Fruit fly (Drosophila melanogaster) whole organism, embryonic: ENCODE data around the gene CG33090.
A peak's percentile ranks its signal among the peaks of the same experiment; 100 is the strongest.

Experiments used
- Adf1 ChIP-seq: fragments of 200-800 bp; sonication (Bioruptor generic); IDR thresholded peaks from 2 replicates; pipeline ENCODE4 v1.3.6; 2022; ENCODE audit warnings: missing biosample characterization, missing genetic modification characterization
- Aef1 ChIP-seq: fragments of 200-800 bp; sonication (Bioruptor generic); IDR thresholded peaks from 3 replicates; pipeline ENCODE4 v1.3.6; 2022; ENCODE audit warnings: missing biosample characterization, missing genetic modification characterization
- Atf3 ChIP-seq: fragments of 200-800 bp; sonication (Bioruptor generic); optimal IDR thresholded peaks from 3 replicates; lab custom pipeline; 2016; ENCODE audit warnings: missing biosample characterization, missing genetic modification characterization
- Awh ChIP-seq: fragments of 200-800 bp; sonication (Bioruptor generic); IDR thresholded peaks from 2 replicates; pipeline ENCODE4, ENCODE4 v1.3.6; 2022; ENCODE audit warnings: missing biosample characterization, missing genetic modification characterization
- C15 ChIP-seq: fragments of 200-800 bp; sonication (Bioruptor generic); IDR thresholded peaks from 3 replicates; pipeline ENCODE4 v1.3.6; 2022; ENCODE audit warnings: missing biosample characterization, missing genetic modification characterization
- CG11456 ChIP-seq: fragments of 200-800 bp; sonication (Bioruptor generic); IDR thresholded peaks from 3 replicates; pipeline ENCODE4 v1.3.6; 2022; ENCODE audit warnings: missing biosample characterization, missing genetic modification characterization
- CG11504 ChIP-seq: fragments of 200-800 bp; sonication (Bioruptor generic); optimal IDR thresholded peaks from 3 replicates; lab custom pipeline; 2019; ENCODE audit warnings: missing biosample characterization, mild to moderate bottlenecking, missing genetic modification characterization, moderate library complexity
- CG12104 ChIP-seq: fragments of 200-800 bp; sonication (Bioruptor generic); optimal IDR thresholded peaks from 3 replicates; lab custom pipeline; 2016; ENCODE audit warnings: missing biosample characterization, missing genetic modification characterization
- CG12236 ChIP-seq: fragments of 200-800 bp; sonication (Bioruptor generic); optimal IDR thresholded peaks from 2 replicates; lab custom pipeline; 2016; ENCODE audit warnings: missing biosample characterization, missing genetic modification characterization
- CG13424 ChIP-seq: fragments of 200-800 bp; sonication (Bioruptor generic); optimal IDR thresholded peaks from 2 replicates; lab custom pipeline; 2019; ENCODE audit warnings: missing biosample characterization, mild to moderate bottlenecking, missing genetic modification characterization, moderate library complexity
- CG13624 ChIP-seq: fragments of 200-800 bp; sonication (Bioruptor generic); optimal IDR thresholded peaks from 2 replicates; lab custom pipeline; 2016; ENCODE audit warnings: missing biosample characterization, missing genetic modification characterization
- CG14860 ChIP-seq: fragments of 200-800 bp; sonication (Bioruptor generic); IDR thresholded peaks from 3 replicates; pipeline ENCODE4 v1.3.6; 2022; ENCODE audit warnings: missing biosample characterization, missing genetic modification characterization; ENCODE audit not compliant: partially characterized antibody
- CG17186 ChIP-seq: fragments of 200-800 bp; sonication (Bioruptor generic); optimal IDR thresholded peaks from 3 replicates; lab custom pipeline; 2017; ENCODE audit warnings: missing biosample characterization, missing genetic modification reagents, missing genetic modification characterization
- CG17359 ChIP-seq: fragments of 200-800 bp; sonication (Bioruptor generic); optimal IDR thresholded peaks from 3 replicates; lab custom pipeline; 2018; ENCODE audit warnings: missing biosample characterization, mild to moderate bottlenecking, missing genetic modification characterization, moderate library complexity
- CG17385 ChIP-seq: fragments of 200-800 bp; sonication (Bioruptor generic); optimal IDR thresholded peaks from 3 replicates; lab custom pipeline; 2018; ENCODE audit warnings: missing biosample characterization, mild to moderate bottlenecking, missing genetic modification characterization
- CG17612 ChIP-seq: fragments of 200-800 bp; sonication (Bioruptor generic); IDR thresholded peaks from 2 replicates; pipeline ENCODE4 v1.3.6; 2022; ENCODE audit warnings: missing biosample characterization, missing genetic modification characterization
- CG17802 ChIP-seq: fragments of 200-800 bp; sonication (Bioruptor generic); optimal IDR thresholded peaks from 2 replicates; lab custom pipeline; 2018; ENCODE audit warnings: missing biosample characterization, mild to moderate bottlenecking, missing genetic modification characterization, moderate library complexity
- CG17829 ChIP-seq: fragments of 200-800 bp; optimal IDR thresholded peaks from 2 replicates; lab custom pipeline; 2019; ENCODE audit warnings: missing biosample characterization, mild to moderate bottlenecking, missing genetic modification characterization, moderate library complexity
- CG18476 ChIP-seq: fragments of 200-800 bp; sonication (Bioruptor generic); optimal IDR thresholded peaks from 2 replicates; lab custom pipeline; 2016; ENCODE audit warnings: missing biosample characterization, mild to moderate bottlenecking, missing genetic modification characterization
- CG32532 ChIP-seq: fragments of 200-800 bp; sonication (Bioruptor generic); IDR thresholded peaks from 2 replicates; pipeline ENCODE4 v1.3.6; 2022; ENCODE audit warnings: missing biosample characterization, missing genetic modification characterization
- CG6765 ChIP-seq: fragments of 200-800 bp; sonication (Bioruptor generic); optimal IDR thresholded peaks from 3 replicates; lab custom pipeline; 2017; ENCODE audit warnings: missing biosample characterization, mild to moderate bottlenecking, missing genetic modification characterization
- CG6791 ChIP-seq: fragments of 200-800 bp; sonication (Bioruptor generic); IDR thresholded peaks from 3 replicates; pipeline ENCODE4 v1.3.6; 2022; ENCODE audit warnings: missing biosample characterization, missing genetic modification characterization; ENCODE audit not compliant: partially characterized antibody
- CG9437 ChIP-seq: fragments of 200-800 bp; sonication (Bioruptor generic); optimal IDR thresholded peaks from 2 replicates; lab custom pipeline; 2018; ENCODE audit warnings: missing biosample characterization, mild to moderate bottlenecking, missing genetic modification characterization
- CG9609 ChIP-seq: fragments of 200-800 bp; sonication (Bioruptor generic); optimal IDR thresholded peaks from 3 replicates; lab custom pipeline; 2016; ENCODE audit warnings: missing biosample characterization, missing genetic modification characterization
- Dad ChIP-seq: fragments of 200-800 bp; sonication (Bioruptor generic); optimal IDR thresholded peaks from 3 replicates; lab custom pipeline; 2016; ENCODE audit warnings: missing biosample characterization, missing genetic modification characterization
- Fer2 ChIP-seq: fragments of 200-800 bp; sonication (Bioruptor generic); optimal IDR thresholded peaks from 2 replicates; lab custom pipeline; 2018; ENCODE audit warnings: missing biosample characterization, mild to moderate bottlenecking, missing genetic modification characterization, moderate library complexity
- HLH54F ChIP-seq: fragments of 200-800 bp; sonication (Bioruptor generic); optimal IDR thresholded peaks from 3 replicates; lab custom pipeline; 2016; ENCODE audit warnings: missing biosample characterization, missing genetic modification characterization
- Hmx ChIP-seq: fragments of 200-800 bp; sonication (Bioruptor generic); optimal IDR thresholded peaks from 2 replicates; lab custom pipeline; 2016; ENCODE audit warnings: missing biosample characterization, missing genetic modification characterization
- Hr3 ChIP-seq: fragments of 200-800 bp; sonication (Bioruptor generic); optimal IDR thresholded peaks from 3 replicates; lab custom pipeline; 2016; ENCODE audit warnings: missing biosample characterization, missing genetic modification characterization
- MBD-R2 ChIP-seq: fragments of 200-800 bp; sonication (Bioruptor generic); IDR thresholded peaks from 2 replicates; pipeline ENCODE4 v1.3.6; 2022; ENCODE audit warnings: missing biosample characterization, missing genetic modification characterization
- MTF-1 ChIP-seq: fragments of 200-800 bp; sonication (Bioruptor generic); optimal IDR thresholded peaks from 2 replicates; lab custom pipeline; 2018; ENCODE audit warnings: missing biosample characterization, mild to moderate bottlenecking, missing genetic modification characterization, borderline replicate concordance
- Xbp1 ChIP-seq: fragments of 200-800 bp; sonication (Bioruptor generic); optimal IDR thresholded peaks from 3 replicates; lab custom pipeline; 2016; ENCODE audit warnings: missing biosample characterization, mild to moderate bottlenecking, missing genetic modification characterization
- YL-1 ChIP-seq: fragments of 200-800 bp; sonication (Bioruptor generic); optimal IDR thresholded peaks from 3 replicates; lab custom pipeline; 2017; ENCODE audit warnings: missing biosample characterization, mild to moderate bottlenecking, missing genetic modification characterization
- abd-A ChIP-seq: fragments of 200-800 bp; sonication (Bioruptor generic); optimal IDR thresholded peaks from 3 replicates; lab custom pipeline; 2019; ENCODE audit warnings: missing biosample characterization, mild to moderate bottlenecking, missing genetic modification characterization, moderate library complexity
- bcd ChIP-seq: fragments of 200-800 bp; sonication (Bioruptor generic); optimal IDR thresholded peaks from 2 replicates; lab custom pipeline; 2017; ENCODE audit warnings: missing biosample characterization, mild to moderate bottlenecking, missing genetic modification characterization
- bsh ChIP-seq, 2 experiments: fragments of 200-800 bp; sonication (Bioruptor generic); optimal IDR thresholded peaks; 2 replicates each; lab custom pipeline; 2017 to 2018; ENCODE audit warnings: mild to moderate bottlenecking in 2 of 2, missing biosample characterization in 2 of 2, missing genetic modification characterization in 2 of 2, moderate library complexity in 1 of 2
- btn ChIP-seq: fragments of 200-800 bp; sonication (Bioruptor generic); optimal IDR thresholded peaks from 2 replicates; lab custom pipeline; 2016; ENCODE audit warnings: missing biosample characterization, missing genetic modification characterization
- chif ChIP-seq, 2 experiments: fragments of 200-800 bp; sonication (Bioruptor generic); optimal IDR thresholded peaks; 3 replicates each; lab custom pipeline; 2016; ENCODE audit warnings: missing biosample characterization in 2 of 2, missing genetic modification characterization in 2 of 2
- chn ChIP-seq: fragments of 200-800 bp; sonication (Bioruptor generic); optimal IDR thresholded peaks from 2 replicates; lab custom pipeline; 2016; ENCODE audit warnings: missing biosample characterization, missing genetic modification characterization
- dati ChIP-seq: fragments of 200-800 bp; sonication (Bioruptor generic); IDR thresholded peaks from 2 replicates; pipeline ENCODE4 v1.3.6; 2022; ENCODE audit warnings: missing biosample characterization, missing genetic modification characterization
- ewg ChIP-seq: fragments of 200-800 bp; sonication (Bioruptor generic); optimal IDR thresholded peaks from 3 replicates; lab custom pipeline; 2017; ENCODE audit warnings: mild to moderate bottlenecking, missing biosample characterization, missing genetic modification reagents, missing genetic modification characterization
- fd3F ChIP-seq: fragments of 200-800 bp; sonication (Bioruptor generic); optimal IDR thresholded peaks from 2 replicates; lab custom pipeline; 2018; ENCODE audit warnings: missing biosample characterization, mild to moderate bottlenecking, missing genetic modification characterization, moderate library complexity
- gsb-n ChIP-seq: fragments of 200-800 bp; sonication (Bioruptor generic); optimal IDR thresholded peaks from 3 replicates; lab custom pipeline; 2018; ENCODE audit warnings: missing biosample characterization, mild to moderate bottlenecking, missing genetic modification characterization
- her ChIP-seq: fragments of 200-800 bp; sonication (Bioruptor generic); optimal IDR thresholded peaks from 2 replicates; lab custom pipeline; 2016; ENCODE audit warnings: missing biosample characterization, missing genetic modification characterization
- hkb ChIP-seq, 2 experiments: fragments of 200-800 bp in 1 of 2; fragments of >200 bp in 1 of 2; sonication (Bioruptor generic) in 1 of 2; IDR thresholded peaks in 1 of 2; optimal IDR thresholded peaks in 1 of 2; 2 replicates each; pipeline versions ENCODE4 v1.3.6 to Lab custom; 2017 to 2022; ENCODE audit warnings: missing biosample characterization in 1 of 2, missing genetic modification characterization in 1 of 2
- pnt ChIP-seq: fragments of 200-800 bp; sonication (Bioruptor generic); optimal IDR thresholded peaks from 3 replicates; lab custom pipeline; 2016; ENCODE audit warnings: missing biosample characterization, missing genetic modification characterization
- pzg ChIP-seq: fragments of 200-800 bp; sonication (Bioruptor generic); optimal IDR thresholded peaks from 3 replicates; lab custom pipeline; 2018; ENCODE audit warnings: missing biosample characterization, mild to moderate bottlenecking, missing genetic modification characterization, moderate library complexity
- salm ChIP-seq: fragments of 200-800 bp; sonication (Bioruptor generic); optimal IDR thresholded peaks from 2 replicates; lab custom pipeline; 2018; ENCODE audit warnings: missing biosample characterization, mild to moderate bottlenecking, missing genetic modification characterization
- so ChIP-seq: fragments of 200-800 bp; sonication (Bioruptor generic); IDR thresholded peaks from 3 replicates; pipeline ENCODE4 v1.3.6; 2022; ENCODE audit warnings: missing biosample characterization, missing genetic modification characterization
- stwl ChIP-seq: fragments of 200-800 bp; sonication (Bioruptor generic); optimal IDR thresholded peaks from 3 replicates; lab custom pipeline; 2018; ENCODE audit warnings: missing biosample characterization, mild to moderate bottlenecking, missing genetic modification characterization, moderate library complexity
- vnd ChIP-seq: fragments of 200-800 bp; sonication (Bioruptor generic); IDR thresholded peaks from 3 replicates; pipeline ENCODE4 v1.3.6; 2022; ENCODE audit warnings: missing biosample characterization, missing genetic modification characterization; ENCODE audit not compliant: partially characterized antibody

The CG33090 gene

DNA sequence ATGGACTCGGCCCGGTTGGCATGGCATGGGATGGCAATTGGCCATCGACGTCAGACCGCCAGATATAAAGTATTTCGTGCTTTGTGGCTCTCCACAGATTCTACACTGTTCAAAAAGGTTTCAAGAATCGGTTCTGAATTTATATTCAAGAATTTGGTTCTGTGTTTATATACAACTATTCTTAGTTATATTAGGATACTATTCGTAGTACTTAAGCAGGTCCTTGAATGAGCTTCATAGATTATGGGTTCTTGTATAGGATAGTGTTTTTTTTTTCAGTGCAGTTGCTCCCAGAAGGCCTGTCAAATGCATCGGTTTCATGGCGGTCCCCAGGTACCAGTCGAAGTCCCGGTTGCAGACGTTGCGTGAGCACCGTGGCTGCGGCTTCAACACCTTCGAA is 52.6 kb downstream of the CG33090 start (continued):
- TF ChIP-seq CG14860 (GFP tag; lab: Robert Waterston, UW) (no peak), bsh (GFP tag; optimal IDR thresholded peaks at IDR 0.05; lab: Kevin White, UChicago) (peak; percentile 38 to 81), C15 (GFP tag; lab: Robert Waterston, UW) (no peak), Fer2 (tag; lab: Kevin White, UChicago) (no peak), CG17186 (GFP tag; lab: Kevin White, UChicago) (no peak), CG13624 (GFP tag; lab: Kevin White, UChicago) (no peak), salm (tag; lab: Kevin White, UChicago) (no peak), btn (GFP tag; lab: Kevin White, UChicago) (no peak), CG6791 (no peak), ewg (no peak), her (GFP tag; lab: Kevin White, UChicago) (no peak), gsb-n (tag; lab: Kevin White, UChicago) (no peak), so (no peak), pnt (GFP tag; lab: Kevin White, UChicago) (no peak), YL-1 (GFP tag; lab: Kevin White, UChicago) (no peak), CG17385 (GFP tag; lab: Kevin White, UChicago) (no peak), Atf3 (GFP tag; lab: Kevin White, UChicago) (no peak), MBD-R2 (GFP tag; lab: Robert Waterston, UW) (no peak), dati (GFP tag; lab: Robert Waterston, UW) (no peak), CG17612 (GFP tag; lab: Robert Waterston, UW) (no peak), MTF-1 (GFP tag; lab: Kevin White, UChicago) (no peak), hkb (optimal IDR thresholded peaks at IDR 0.05; lab: Kevin White, UChicago) (no peak), hkb (GFP tag; IDR thresholded peaks at IDR 0.05; lab: Robert Waterston, UW) (0 out of 2 replicates have a peak, but pooled peaks have one; percentile 11), Dad (GFP tag; lab: Kevin White, UChicago) (no peak), fd3F (GFP tag; lab: Kevin White, UChicago) (no peak), CG17829 (tag; lab: Kevin White, UChicago) (peak; percentile 18), CG18476 (no peak), CG32532 (GFP tag; lab: Robert Waterston, UW) (no peak), CG9609 (no peak), CG13424 (no peak), HLH54F (no peak), CG11456 (GFP tag; lab: Robert Waterston, UW) (no peak), Adf1 (GFP tag; lab: Robert Waterston, UW) (no peak), abd-A (tag; lab: Kevin White, UChicago) (no peak), vnd (GFP tag; lab: Robert Waterston, UW) (no peak), chn (GFP tag; lab: Kevin White, UChicago) (no peak), CG17802 (tag; lab: Kevin White, UChicago) (no peak), pzg (GFP tag; lab: Kevin White, UChicago) (no peak), bcd (GFP tag; lab: Kevin White, UChicago) (no peak), CG17359 (tag; lab: Kevin White, UChicago) (peak; percentile 19), CG11504 (tag; lab: Kevin White, UChicago) (peak; percentile 16), Xbp1 (GFP tag; lab: Kevin White, UChicago) (peak; percentile 37), CG6765 (GFP tag; lab: Kevin White, UChicago) (no peak), Hr3 (GFP tag; lab: Kevin White, UChicago) (no peak), chif (GFP tag; optimal IDR thresholded peaks at IDR 0.05; lab: Kevin White, UChicago) (peak; percentile 15 to 29), CG9437 (no peak), Awh (GFP tag; lab: Robert Waterston, UW) (peak; percentile 30; the same call in 1 of the 2 replicates), Aef1 (GFP tag; lab: Robert Waterston, UW) (no peak), Hmx (GFP tag; lab: Kevin White, UChicago) (no peak), CG12104 (no peak), stwl (tag; lab: Kevin White, UChicago) (no peak), CG12236 (GFP tag; lab: Kevin White, UChicago) (no peak)
